Worm (Caenorhabditis elegans) whole organism, L3 larva: ENCODE results near the gene cpg-7.

Source experiments
- R02D3.7 ChIP-seq: fragments of 150-350 bp; optimal IDR thresholded peaks from 2 replicates; lab custom pipeline; 2014; ENCODE audit warnings: missing biosample characterization, missing genetic modification characterization
- aly-2 ChIP-seq: fragments of 150-350 bp; optimal IDR thresholded peaks from 2 replicates; lab custom pipeline; 2014; ENCODE audit warnings: missing biosample characterization, missing genetic modification characterization
- ama-1 ChIP-seq: fragments of 150-350 bp; optimal IDR thresholded peaks from 2 replicates; lab custom pipeline; 2018
- ceh-16 ChIP-seq: sonication (generic microtip); optimal IDR thresholded peaks from 2 replicates; lab custom pipeline; 2017; ENCODE audit warnings: missing biosample characterization, missing genetic modification characterization
- ceh-28 ChIP-seq: fragments of 150-350 bp; optimal IDR thresholded peaks from 2 replicates; lab custom pipeline; 2014; ENCODE audit warnings: missing biosample characterization, missing genetic modification reagents, missing genetic modification characterization
- ceh-82 ChIP-seq: fragments of 150-350 bp; optimal IDR thresholded peaks from 2 replicates; lab custom pipeline; 2014; ENCODE audit warnings: missing biosample characterization, missing genetic modification characterization
- ceh-9 ChIP-seq: sonication (generic microtip); optimal IDR thresholded peaks from 2 replicates; lab custom pipeline; 2018; ENCODE audit warnings: missing biosample characterization, missing genetic modification characterization
- daf-12 ChIP-seq: fragments of 150-350 bp; optimal IDR thresholded peaks from 2 replicates; lab custom pipeline; 2014; ENCODE audit warnings: missing biosample characterization, missing genetic modification reagents, missing genetic modification characterization
- egl-27 ChIP-seq: sonication (generic microtip); optimal IDR thresholded peaks from 4 replicates; lab custom pipeline; 2017; ENCODE audit warnings: missing biosample characterization, missing genetic modification reagents, missing genetic modification characterization
- elt-1 ChIP-seq: fragments of 150-350 bp; optimal IDR thresholded peaks from 2 replicates; lab custom pipeline; 2014; ENCODE audit warnings: missing biosample characterization, missing genetic modification characterization
- elt-2 ChIP-seq: sonication (generic microtip); optimal IDR thresholded peaks from 2 replicates; lab custom pipeline; 2016; ENCODE audit warnings: missing genetic modification reagents, mild to moderate bottlenecking, missing genetic modification characterization, missing compliant biosample characterization
- fkh-10 ChIP-seq: sonication (generic microtip); optimal IDR thresholded peaks from 2 replicates; lab custom pipeline; 2017; ENCODE audit warnings: missing biosample characterization, missing genetic modification reagents, missing genetic modification characterization
- fkh-2 ChIP-seq: fragments of 150-350 bp; optimal IDR thresholded peaks from 2 replicates; lab custom pipeline; 2014; ENCODE audit warnings: missing biosample characterization, missing genetic modification reagents, missing genetic modification characterization
- fos-1 ChIP-seq: fragments of 150-350 bp; optimal IDR thresholded peaks from 2 replicates; lab custom pipeline; 2014; ENCODE audit warnings: missing biosample characterization, missing genetic modification characterization
- hmg-11 ChIP-seq: sonication (generic microtip); optimal IDR thresholded peaks from 2 replicates; lab custom pipeline; 2016; ENCODE audit warnings: missing genetic modification characterization, missing compliant biosample characterization
- jun-1 ChIP-seq: fragments of 150-350 bp; optimal IDR thresholded peaks from 2 replicates; lab custom pipeline; 2014; ENCODE audit warnings: missing biosample characterization, missing genetic modification reagents, missing genetic modification characterization
- lsy-12 ChIP-seq: sonication (generic microtip); optimal IDR thresholded peaks from 2 replicates; lab custom pipeline; 2016; ENCODE audit warnings: mild to moderate bottlenecking, missing genetic modification characterization, missing compliant biosample characterization
- mdl-1 ChIP-seq: fragments of 150-350 bp; optimal IDR thresholded peaks from 2 replicates; lab custom pipeline; 2014; ENCODE audit warnings: missing biosample characterization, missing genetic modification characterization
- mml-1 ChIP-seq: fragments of 150-350 bp; sonication (generic microtip); optimal IDR thresholded peaks from 3 replicates; lab custom pipeline; 2014; ENCODE audit warnings: missing biosample characterization, missing genetic modification characterization
- nfya-1 ChIP-seq: sonication (generic microtip); optimal IDR thresholded peaks from 2 replicates; lab custom pipeline; 2017; ENCODE audit warnings: missing genetic modification characterization, mild to moderate bottlenecking, missing compliant biosample characterization, antibody characterized with exemption, moderate library complexity; ENCODE audit not compliant: insufficient read depth
- nhr-11 ChIP-seq: fragments of 150-350 bp; optimal IDR thresholded peaks from 2 replicates; lab custom pipeline; 2014; ENCODE audit warnings: missing biosample characterization, missing genetic modification characterization
- nhr-12 ChIP-seq: fragments of 150-350 bp; optimal IDR thresholded peaks from 2 replicates; lab custom pipeline; 2014; ENCODE audit warnings: missing biosample characterization, missing genetic modification characterization
- nhr-237 ChIP-seq: fragments of 150-350 bp; optimal IDR thresholded peaks from 2 replicates; lab custom pipeline; 2014; ENCODE audit warnings: missing biosample characterization, missing genetic modification characterization
- nhr-25 ChIP-seq: sonication (generic microtip); optimal IDR thresholded peaks from 2 replicates; lab custom pipeline; 2017; ENCODE audit warnings: missing biosample characterization, missing genetic modification characterization
- nhr-43 ChIP-seq: sonication (generic microtip); optimal IDR thresholded peaks from 2 replicates; lab custom pipeline; 2016; ENCODE audit warnings: mild to moderate bottlenecking, missing genetic modification characterization, missing compliant biosample characterization; ENCODE audit not compliant: poor library complexity, severe bottlenecking
- nhr-67 ChIP-seq: fragments of 150-350 bp; optimal IDR thresholded peaks from 2 replicates; lab custom pipeline; 2014; ENCODE audit warnings: missing biosample characterization, missing genetic modification characterization
- nhr-77 ChIP-seq: fragments of 150-350 bp; optimal IDR thresholded peaks from 2 replicates; lab custom pipeline; 2014; ENCODE audit warnings: missing biosample characterization, missing genetic modification characterization
- pqm-1 ChIP-seq: fragments of 150-350 bp; optimal IDR thresholded peaks from 2 replicates; lab custom pipeline; 2017; ENCODE audit warnings: missing biosample characterization, missing genetic modification characterization, inconsistent platforms
- skn-1 ChIP-seq: fragments of 150-350 bp; optimal IDR thresholded peaks from 2 replicates; lab custom pipeline; 2014; ENCODE audit warnings: missing biosample characterization, missing genetic modification characterization
- tbx-2 ChIP-seq: sonication (generic microtip); optimal IDR thresholded peaks from 2 replicates; lab custom pipeline; 2016; ENCODE audit warnings: mild to moderate bottlenecking, missing genetic modification characterization, missing compliant biosample characterization
- unc-39 ChIP-seq: sonication (generic microtip); optimal IDR thresholded peaks from 4 replicates; lab custom pipeline; 2017; ENCODE audit warnings: missing biosample characterization, missing genetic modification characterization
- unc-62 ChIP-seq: fragments of 150-350 bp; sonication (generic microtip); optimal IDR thresholded peaks from 4 replicates; lab custom pipeline; 2014; ENCODE audit warnings: missing biosample characterization, missing genetic modification reagents, missing genetic modification characterization
- zag-1 ChIP-seq: fragments of 150-350 bp; optimal IDR thresholded peaks from 2 replicates; lab custom pipeline; 2014; ENCODE audit warnings: missing biosample characterization, missing genetic modification characterization
- ztf-4 ChIP-seq: fragments of 150-350 bp; optimal IDR thresholded peaks from 2 replicates; lab custom pipeline; 2014; ENCODE audit warnings: missing biosample characterization, missing genetic modification characterization

cpg-7 gene

ce11 chrII:14104470-14104869, 4.6 kb downstream of the cpg-7 start, which contains the start of gene gur-4:
TSS of gene gur-4 (plus strand) at chrII:14104770.
- TF ChIP-seq jun-1 (tag; lab: Kevin White, UChicago) (no peak), fkh-2 (tag; lab: Kevin White, UChicago) (no peak), elt-1 (tag; lab: Kevin White, UChicago) (no peak), nhr-11 (no peak), ceh-28 (no peak), lsy-12 (tag; lab: Kevin White, UChicago) (no peak), ceh-82 (tag; lab: Kevin White, UChicago) (no peak), R02D3.7 (tag; lab: Kevin White, UChicago) (no peak), tbx-2 (tag; lab: Kevin White, UChicago) (no peak), fos-1 (tag; lab: Kevin White, UChicago) (no peak), zag-1 (tag; lab: Kevin White, UChicago) (no peak), ama-1 (lab: Kevin White, UChicago) (no peak), mdl-1 (no peak), ztf-4 (tag; lab: Kevin White, UChicago) (no peak)

- peak; percentile 34 for TF ChIP-seq nfya-1 (tag; lab: Kevin White, UChicago)
- TF ChIP-seq ceh-28, result peak; percentile 23
- TF ChIP-seq hmg-11 (tag; lab: Kevin White, UChicago), result peak; percentile 18
- TF ChIP-seq aly-2, result no peak
- no peak for TF ChIP-seq egl-27 (tag; lab: Kevin White, UChicago)
Observed at ce11 chrII:14102112-14102511, 6.9 kb downstream of the cpg-7 start.

ce11 chrII:14100963-14101362, 8.1 kb downstream of the cpg-7 start, which contains the start of gene bkip-1:
TSS of gene bkip-1 (plus strand) at chrII:14101263.
- no peak for TF ChIP-seq fkh-10 (GFP tag; lab: Kevin White, UChicago)

ce11 chrII:14098348-14098747, 10.7 kb downstream of the cpg-7 start:
- no peak for TF ChIP-seq nfya-1 (tag; lab: Kevin White, UChicago)
- TF ChIP-seq mdl-1, result no peak
- no peak for TF ChIP-seq nhr-67 (tag; lab: Kevin White, UChicago)
- TF ChIP-seq nhr-25 (tag; lab: Kevin White, UChicago), result no peak
- peak; percentile 4 for TF ChIP-seq fkh-10 (GFP tag; lab: Kevin White, UChicago)
- TF ChIP-seq hmg-11 (tag; lab: Kevin White, UChicago), result no peak
- TF ChIP-seq lsy-12 (tag; lab: Kevin White, UChicago), result no peak

- TF ChIP-seq ceh-9 (no peak), lsy-12 (tag; lab: Kevin White, UChicago) (no peak), aly-2 (no peak), skn-1 (tag; lab: Kevin White, UChicago) (no peak), ztf-4 (tag; lab: Kevin White, UChicago) (no peak), nhr-237 (tag; lab: Kevin White, UChicago) (no peak), mml-1 (no peak), elt-2 (tag; lab: Kevin White, UChicago) (no peak), nhr-67 (tag; lab: Kevin White, UChicago) (no peak)
Observed at ce11 chrII:14097518-14097917, 11.5 kb downstream of the cpg-7 start, which contains the start of gene Y39G8C.2. TSS of gene Y39G8C.2 (minus strand) at chrII:14097618.

ce11 chrII:14096814-14097213, 12.2 kb downstream of the cpg-7 start:
- TF ChIP-seq nhr-12 (tag; lab: Kevin White, UChicago) (no peak), zag-1 (tag; lab: Kevin White, UChicago) (no peak), nhr-77 (tag; lab: Kevin White, UChicago) (no peak), ceh-9 (no peak), fkh-2 (tag; lab: Kevin White, UChicago) (no peak), nfya-1 (tag; lab: Kevin White, UChicago) (no peak), fkh-10 (GFP tag; lab: Kevin White, UChicago) (no peak), nhr-43 (tag; lab: Kevin White, UChicago) (no peak), tbx-2 (tag; lab: Kevin White, UChicago) (no peak), R02D3.7 (tag; lab: Kevin White, UChicago) (no peak), daf-12 (tag; lab: Kevin White, UChicago) (no peak), jun-1 (tag; lab: Kevin White, UChicago) (no peak), egl-27 (tag; lab: Kevin White, UChicago) (no peak), unc-39 (tag; lab: Kevin White, UChicago) (no peak), mdl-1 (no peak), nhr-67 (tag; lab: Kevin White, UChicago) (no peak), ceh-16 (tag; lab: Kevin White, UChicago) (no peak), aly-2 (no peak), pqm-1 (tag; lab: Kevin White, UChicago) (no peak), unc-62 (GFP tag; lab: Kevin White, UChicago) (no peak)
- TF ChIP-seq, all 47 proteins: peak for 0
